Worm (Caenorhabditis elegans) whole organism, L3 larva: ENCODE results near the gene perm-5.
A peak's percentile ranks its signal among the peaks of the same experiment; 100 is the strongest.

Experiments used
- R02D3.7 ChIP-seq: fragments of 150-350 bp; optimal IDR thresholded peaks from 2 replicates; lab custom pipeline; 2014; ENCODE audit warnings: missing biosample characterization, missing genetic modification characterization
- ZK546.5 ChIP-seq: sonication (generic microtip); optimal IDR thresholded peaks from 2 replicates; lab custom pipeline; 2017; ENCODE audit warnings: missing biosample characterization, missing genetic modification characterization
- aly-2 ChIP-seq: fragments of 150-350 bp; optimal IDR thresholded peaks from 2 replicates; lab custom pipeline; 2014; ENCODE audit warnings: missing biosample characterization, missing genetic modification characterization
- ama-1 ChIP-seq: fragments of 150-350 bp; optimal IDR thresholded peaks from 2 replicates; lab custom pipeline; 2018
- ceh-28 ChIP-seq: fragments of 150-350 bp; optimal IDR thresholded peaks from 2 replicates; lab custom pipeline; 2014; ENCODE audit warnings: missing biosample characterization, missing genetic modification reagents, missing genetic modification characterization
- daf-12 ChIP-seq: fragments of 150-350 bp; optimal IDR thresholded peaks from 2 replicates; lab custom pipeline; 2014; ENCODE audit warnings: missing biosample characterization, missing genetic modification reagents, missing genetic modification characterization
- egl-5 ChIP-seq: fragments of 150-350 bp; optimal IDR thresholded peaks from 2 replicates; lab custom pipeline; 2017; ENCODE audit warnings: missing biosample characterization, missing genetic modification reagents, missing genetic modification characterization, inconsistent platforms
- elt-1 ChIP-seq: fragments of 150-350 bp; optimal IDR thresholded peaks from 2 replicates; lab custom pipeline; 2014; ENCODE audit warnings: missing biosample characterization, missing genetic modification characterization
- elt-2 ChIP-seq: sonication (generic microtip); optimal IDR thresholded peaks from 2 replicates; lab custom pipeline; 2016; ENCODE audit warnings: missing genetic modification reagents, mild to moderate bottlenecking, missing genetic modification characterization, missing compliant biosample characterization
- elt-3 ChIP-seq, 3 experiments: fragments of 150-350 bp in 1 of 3; sonication (generic microtip) in 2 of 3; optimal IDR thresholded peaks; 2 replicates in 2 of 3; 4 replicates in 1 of 3; lab custom pipeline; 2014 to 2017; ENCODE audit warnings: missing biosample characterization in 3 of 3, missing genetic modification characterization in 3 of 3
- eor-1 ChIP-seq, 2 experiments: fragments of 150-350 bp; optimal IDR thresholded peaks; 2 replicates each; lab custom pipeline; 2014 to 2018; ENCODE audit warnings: missing biosample characterization in 2 of 2, missing genetic modification characterization in 2 of 2
- fkh-10 ChIP-seq: sonication (generic microtip); optimal IDR thresholded peaks from 2 replicates; lab custom pipeline; 2017; ENCODE audit warnings: missing biosample characterization, missing genetic modification reagents, missing genetic modification characterization
- fos-1 ChIP-seq: fragments of 150-350 bp; optimal IDR thresholded peaks from 2 replicates; lab custom pipeline; 2014; ENCODE audit warnings: missing biosample characterization, missing genetic modification characterization
- hmg-11 ChIP-seq: sonication (generic microtip); optimal IDR thresholded peaks from 2 replicates; lab custom pipeline; 2016; ENCODE audit warnings: missing genetic modification characterization, missing compliant biosample characterization
- jun-1 ChIP-seq: fragments of 150-350 bp; optimal IDR thresholded peaks from 2 replicates; lab custom pipeline; 2014; ENCODE audit warnings: missing biosample characterization, missing genetic modification reagents, missing genetic modification characterization
- lin-39 ChIP-seq: fragments of 150-350 bp; optimal IDR thresholded peaks from 2 replicates; lab custom pipeline; 2018; ENCODE audit warnings: missing biosample characterization, missing genetic modification reagents, missing genetic modification characterization
- nfya-1 ChIP-seq: sonication (generic microtip); optimal IDR thresholded peaks from 2 replicates; lab custom pipeline; 2017; ENCODE audit warnings: missing genetic modification characterization, mild to moderate bottlenecking, missing compliant biosample characterization, antibody characterized with exemption, moderate library complexity; ENCODE audit not compliant: insufficient read depth
- nhr-11 ChIP-seq: fragments of 150-350 bp; optimal IDR thresholded peaks from 2 replicates; lab custom pipeline; 2014; ENCODE audit warnings: missing biosample characterization, missing genetic modification characterization
- nhr-23 ChIP-seq: fragments of 150-350 bp; optimal IDR thresholded peaks from 2 replicates; lab custom pipeline; 2014; ENCODE audit warnings: missing biosample characterization, missing genetic modification reagents, missing genetic modification characterization
- nhr-237 ChIP-seq: fragments of 150-350 bp; optimal IDR thresholded peaks from 2 replicates; lab custom pipeline; 2014; ENCODE audit warnings: missing biosample characterization, missing genetic modification characterization
- nhr-25 ChIP-seq: sonication (generic microtip); optimal IDR thresholded peaks from 2 replicates; lab custom pipeline; 2017; ENCODE audit warnings: missing biosample characterization, missing genetic modification characterization
- nhr-28 ChIP-seq: fragments of 150-350 bp; optimal IDR thresholded peaks from 2 replicates; lab custom pipeline; 2014; ENCODE audit warnings: missing biosample characterization, missing genetic modification characterization
- nhr-43 ChIP-seq: sonication (generic microtip); optimal IDR thresholded peaks from 2 replicates; lab custom pipeline; 2016; ENCODE audit warnings: mild to moderate bottlenecking, missing genetic modification characterization, missing compliant biosample characterization; ENCODE audit not compliant: poor library complexity, severe bottlenecking
- nhr-76 ChIP-seq: fragments of 150-350 bp; sonication (generic microtip); optimal IDR thresholded peaks from 5 replicates; lab custom pipeline; 2014; ENCODE audit warnings: missing biosample characterization, missing genetic modification characterization
- skn-1 ChIP-seq: fragments of 150-350 bp; optimal IDR thresholded peaks from 2 replicates; lab custom pipeline; 2014; ENCODE audit warnings: missing biosample characterization, missing genetic modification characterization
- snpc-4 ChIP-seq: fragments of 150-350 bp; optimal IDR thresholded peaks from 2 replicates; lab custom pipeline; 2014; ENCODE audit warnings: missing biosample characterization, missing genetic modification characterization
- tbx-2 ChIP-seq: sonication (generic microtip); optimal IDR thresholded peaks from 2 replicates; lab custom pipeline; 2016; ENCODE audit warnings: mild to moderate bottlenecking, missing genetic modification characterization, missing compliant biosample characterization
- unc-39 ChIP-seq: sonication (generic microtip); optimal IDR thresholded peaks from 4 replicates; lab custom pipeline; 2017; ENCODE audit warnings: missing biosample characterization, missing genetic modification characterization
- unc-62 ChIP-seq: fragments of 150-350 bp; sonication (generic microtip); optimal IDR thresholded peaks from 4 replicates; lab custom pipeline; 2014; ENCODE audit warnings: missing biosample characterization, missing genetic modification reagents, missing genetic modification characterization
- ztf-11 ChIP-seq: fragments of 150-350 bp; optimal IDR thresholded peaks from 2 replicates; lab custom pipeline; 2014; ENCODE audit warnings: missing biosample characterization, missing genetic modification characterization

perm-5 gene

ce11 chrIV:5731597-5731996 lies 28.3 kb upstream of the perm-5 start, which contains the start of gene H35B03.2 (continued):
- TF ChIP-seq elt-3 (tag; optimal IDR thresholded peaks at IDR 0.05; lab: Kevin White, UChicago) (no peak), ZK546.5 (tag; lab: Kevin White, UChicago) (no peak), unc-39 (tag; lab: Kevin White, UChicago) (no peak), lin-39 (tag; lab: Kevin White, UChicago) (no peak), nhr-25 (peak; percentile 18), ceh-28 (tag; lab: Kevin White, UChicago) (peak; percentile 2), elt-1 (no peak), skn-1 (tag; lab: Kevin White, UChicago) (peak; percentile 71), nhr-11 (tag; lab: Kevin White, UChicago) (no peak), nhr-28 (tag; lab: Kevin White, UChicago) (no peak), R02D3.7 (tag; lab: Kevin White, UChicago) (peak; percentile 98), nhr-237 (tag; lab: Kevin White, UChicago) (no peak), snpc-4 (peak; percentile 58), nhr-23 (no peak), eor-1 (tag; optimal IDR thresholded peaks at IDR 0.05; lab: Kevin White, UChicago) (no peak), fkh-10 (GFP tag; lab: Kevin White, UChicago) (peak; percentile 22), egl-5 (tag; lab: Kevin White, UChicago) (no peak), aly-2 (tag; lab: Kevin White, UChicago) (no peak), unc-62 (GFP tag; lab: Kevin White, UChicago) (no peak), daf-12 (tag; lab: Kevin White, UChicago) (no peak), elt-2 (tag; lab: Kevin White, UChicago) (peak; percentile 3)

ce11 chrIV:5725300-5725699 lies 22.0 kb upstream of the perm-5 start, which contains the start of gene H35B03.1:
Gene H35B03.1, plus strand, starts transcription at chrIV:5725600.
- TF ChIP-seq ceh-28 (tag; lab: Kevin White, UChicago) (no peak), nhr-76 (no peak), jun-1 (tag; lab: Kevin White, UChicago) (no peak), ZK546.5 (tag; lab: Kevin White, UChicago) (no peak), ztf-11 (tag; lab: Kevin White, UChicago) (no peak), unc-62 (GFP tag; lab: Kevin White, UChicago) (no peak), elt-3 (tag; optimal IDR thresholded peaks at IDR 0.05; lab: Kevin White, UChicago) (no peak), nhr-43 (tag; lab: Kevin White, UChicago) (no peak), tbx-2 (no peak), egl-5 (tag; lab: Kevin White, UChicago) (no peak), eor-1 (tag; optimal IDR thresholded peaks at IDR 0.05; lab: Kevin White, UChicago) (no peak), elt-2 (tag; lab: Kevin White, UChicago) (no peak), ama-1 (lab: Kevin White, UChicago) (no peak)

ce11 chrIV:5723659-5724058 lies 20.4 kb upstream of the perm-5 start:
- peak; percentile 82 for TF ChIP-seq fkh-10 (GFP tag; lab: Kevin White, UChicago)
- TF ChIP-seq elt-3 (tag; optimal IDR thresholded peaks at IDR 0.05; lab: Kevin White, UChicago), result no peak

- TF ChIP-seq fos-1, result no peak
- peak; percentile 99 for TF ChIP-seq nfya-1 (tag; lab: Kevin White, UChicago)
- TF ChIP-seq fkh-10 (GFP tag; lab: Kevin White, UChicago), result peak; percentile 27
Measured at ce11 chrIV:5715341-5716112, 12.3 kb upstream of the perm-5 start.

- no peak for TF ChIP-seq elt-2 (tag; lab: Kevin White, UChicago)
- peak in 1 of 3 experiments; percentile 46 for TF ChIP-seq elt-3 (tag; optimal IDR thresholded peaks at IDR 0.05; lab: Kevin White, UChicago)
Measured at ce11 chrIV:5708796-5709195, 5.5 kb upstream of the perm-5 start, which contains the start of gene C55C3.1. Gene C55C3.1, plus strand, starts transcription at chrIV:5709096.

- TF ChIP-seq nhr-28 (tag; lab: Kevin White, UChicago) (no peak), nhr-23 (peak; percentile 16), ztf-11 (tag; lab: Kevin White, UChicago) (no peak), nhr-25 (peak; percentile 64), nhr-43 (tag; lab: Kevin White, UChicago) (peak; percentile 53), hmg-11 (tag; lab: Kevin White, UChicago) (no peak)
- TF ChIP-seq, all 47 proteins: peak for 3
Measured at ce11 chrIV:5706603-5707002, 3.3 kb upstream of the perm-5 start.
